Fruit fly (Drosophila melanogaster) whole organism, pupa: ENCODE data around the gene Irk1.

Experiments used
- CG10348 ChIP-seq: fragments of 200-800 bp; sonication (Bioruptor generic); IDR thresholded peaks from 2 replicates; pipeline ENCODE4 v1.3.6; 2022; ENCODE audit warnings: missing biosample characterization, missing genetic modification characterization
- CG4496 ChIP-seq: fragments of 200-800 bp; sonication (Bioruptor generic); IDR thresholded peaks from 3 replicates; pipeline ENCODE4 v1.3.6; 2022; ENCODE audit warnings: missing biosample characterization, missing genetic modification characterization
- CG9948 ChIP-seq: fragments of 200-800 bp; sonication (Bioruptor generic); optimal IDR thresholded peaks from 2 replicates; lab custom pipeline; 2018; ENCODE audit warnings: missing biosample characterization, mild to moderate bottlenecking, missing genetic modification characterization, moderate library complexity
- D1 ChIP-seq: fragments of 200-800 bp; sonication (Bioruptor generic); optimal IDR thresholded peaks from 2 replicates; lab custom pipeline; 2018; ENCODE audit warnings: missing biosample characterization, mild to moderate bottlenecking, missing genetic modification characterization, moderate library complexity
- Ets98B ChIP-seq: fragments of 200-800 bp; sonication (Bioruptor generic); IDR thresholded peaks from 2 replicates; pipeline ENCODE4 v1.3.6; 2022; ENCODE audit warnings: missing biosample characterization, missing genetic modification characterization
- Pif1A ChIP-seq: fragments of 200-800 bp; sonication (Bioruptor generic); optimal IDR thresholded peaks from 3 replicates; lab custom pipeline; 2016; ENCODE audit warnings: missing biosample characterization, missing genetic modification characterization

dm6 chr3R:23127796-23128195, 40.3 kb upstream of the Irk1 start, which contains the start of gene CG31457:
- TF ChIP-seq CG9948 (tag; lab: Kevin White, UChicago) (no peak), D1 (tag; lab: Kevin White, UChicago) (no peak), Ets98B (no peak), CG10348 (GFP tag; lab: Robert Waterston, UW) (no peak), CG4496 (no peak), Pif1A (GFP tag; lab: Kevin White, UChicago) (no peak)
